Fruit fly (Drosophila melanogaster) S2 (cell line): ENCODE data around the gene CG6785.

Experiments
- CG8478 ChIP-seq: fragments of >200 bp; optimal IDR thresholded peaks from 2 replicates; lab custom pipeline; 2018
- CTCF ChIP-seq, 2 experiments: fragments of >200 bp; optimal IDR thresholded peaks; 2 replicates each; lab custom pipeline; 2018

DNA sequence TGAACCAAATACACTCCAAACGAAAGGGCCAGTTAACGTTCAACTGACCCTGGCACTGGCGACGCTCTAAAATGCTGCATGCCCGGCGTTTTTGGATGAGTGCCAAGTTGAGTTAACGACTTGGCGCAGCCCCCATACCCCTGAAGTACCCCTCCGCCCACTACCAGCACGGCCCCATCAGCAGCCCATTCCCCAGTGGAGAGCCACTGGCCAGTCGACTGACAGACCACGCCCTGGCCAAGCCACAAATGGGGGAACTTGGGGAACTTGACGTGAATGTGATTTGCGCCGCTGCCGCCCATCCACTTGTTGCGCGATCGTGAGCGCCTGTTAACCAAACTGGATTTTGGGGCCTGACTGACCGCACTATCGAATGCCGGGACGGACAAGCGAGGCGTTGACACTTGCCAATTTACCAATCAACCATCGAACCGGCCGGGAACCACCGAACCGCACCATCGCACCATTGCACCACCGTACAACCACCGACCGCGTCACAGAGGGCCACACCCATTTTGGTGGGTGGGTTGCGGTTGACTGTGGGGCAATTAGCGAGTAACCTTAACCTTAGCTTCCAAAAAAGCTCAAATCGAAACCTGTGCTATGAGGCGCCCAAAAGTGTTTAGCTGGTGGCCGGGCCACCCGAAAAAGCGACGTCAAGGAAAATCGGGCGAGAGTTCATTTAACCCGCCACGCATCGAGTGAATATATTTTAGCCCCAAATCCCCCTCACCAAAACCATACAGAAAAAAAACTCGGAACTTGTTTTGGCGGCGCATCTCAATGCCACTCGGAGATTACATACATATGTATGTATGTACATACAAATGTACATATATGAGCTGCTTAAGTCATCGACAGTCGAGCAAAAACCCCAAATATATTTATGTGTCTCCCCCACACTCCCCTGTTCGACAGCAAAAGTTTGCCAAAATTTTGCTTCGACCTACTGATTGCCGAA, 39.3 kb downstream of the CG6785 start:
- TF ChIP-seq CG8478 (lab: Kevin White, UChicago) (no peak), CTCF (optimal IDR thresholded peaks at IDR 0.05; lab: Kevin White, UChicago) (no peak)
